Fruit fly (Drosophila melanogaster) whole organism, embryonic: Measurements from ENCODE around the gene hook.

Experiments
- CG10147 ChIP-seq: fragments of 200-800 bp; sonication (Bioruptor generic); optimal IDR thresholded peaks from 2 replicates; lab custom pipeline; 2019; ENCODE audit warnings: missing biosample characterization, mild to moderate bottlenecking, missing genetic modification characterization, moderate library complexity
- CG10209 ChIP-seq: fragments of 200-800 bp; sonication (Bioruptor generic); optimal IDR thresholded peaks from 3 replicates; lab custom pipeline; 2017; ENCODE audit warnings: missing biosample characterization, mild to moderate bottlenecking, missing genetic modification characterization, missing genetic modification reagents
- CG1024 ChIP-seq: fragments of 200-800 bp; sonication (Bioruptor generic); IDR thresholded peaks from 2 replicates; pipeline ENCODE4 v1.3.6; 2022; ENCODE audit warnings: missing biosample characterization, missing genetic modification characterization
- CG10274 ChIP-seq: fragments of 200-800 bp; sonication (Bioruptor generic); optimal IDR thresholded peaks from 3 replicates; lab custom pipeline; 2017; ENCODE audit warnings: missing biosample characterization, mild to moderate bottlenecking, missing genetic modification characterization
- CG10321 ChIP-seq: fragments of 200-800 bp; sonication (Bioruptor generic); IDR thresholded peaks from 2 replicates; pipeline ENCODE4 v1.3.6; 2022; ENCODE audit warnings: missing biosample characterization, missing genetic modification characterization
- CG10366 ChIP-seq: fragments of 200-800 bp; sonication (Bioruptor generic); IDR thresholded peaks from 2 replicates; pipeline ENCODE4 v1.3.6; 2022; ENCODE audit warnings: missing biosample characterization, missing genetic modification characterization
- CG11085 ChIP-seq: fragments of 200-800 bp; sonication (Bioruptor generic); IDR thresholded peaks from 2 replicates; pipeline ENCODE4 v1.3.6; 2022; ENCODE audit warnings: missing biosample characterization, missing genetic modification characterization
- CG12391 ChIP-seq: fragments of 200-800 bp; sonication (Bioruptor generic); optimal IDR thresholded peaks from 3 replicates; lab custom pipeline; 2018; ENCODE audit warnings: missing biosample characterization, mild to moderate bottlenecking, missing genetic modification characterization, moderate library complexity
- CG2875 ChIP-seq: fragments of 200-800 bp; sonication (Bioruptor generic); optimal IDR thresholded peaks from 2 replicates; lab custom pipeline; 2017; ENCODE audit warnings: missing biosample characterization, mild to moderate bottlenecking, missing genetic modification characterization, missing genetic modification reagents
- CG30020 ChIP-seq: fragments of 200-800 bp; optimal IDR thresholded peaks from 2 replicates; lab custom pipeline; 2019; ENCODE audit warnings: missing biosample characterization, mild to moderate bottlenecking, missing genetic modification characterization, moderate library complexity
- CG31365 ChIP-seq: fragments of 200-800 bp; sonication (Bioruptor generic); optimal IDR thresholded peaks from 2 replicates; lab custom pipeline; 2018; ENCODE audit warnings: missing biosample characterization, mild to moderate bottlenecking, missing genetic modification characterization
- CG31388 ChIP-seq: fragments of 200-800 bp; sonication (Bioruptor generic); optimal IDR thresholded peaks from 2 replicates; lab custom pipeline; 2016; ENCODE audit warnings: missing biosample characterization, missing genetic modification characterization
- CG43689 ChIP-seq: fragments of 200-800 bp; sonication (Bioruptor generic); IDR thresholded peaks from 2 replicates; pipeline ENCODE4 v1.3.6; 2022; ENCODE audit warnings: missing biosample characterization, missing genetic modification characterization
- CG5953 ChIP-seq: fragments of 200-800 bp; sonication (Bioruptor generic); IDR thresholded peaks from 2 replicates; pipeline ENCODE4 v1.3.6; 2022; ENCODE audit warnings: missing biosample characterization, missing genetic modification characterization
- CG7987 ChIP-seq: fragments of 200-800 bp; sonication (Bioruptor generic); optimal IDR thresholded peaks from 2 replicates; lab custom pipeline; 2018; ENCODE audit warnings: missing biosample characterization, mild to moderate bottlenecking, missing genetic modification characterization, moderate library complexity
- CG8281 ChIP-seq: fragments of 200-800 bp; sonication (Bioruptor generic); optimal IDR thresholded peaks from 2 replicates; lab custom pipeline; 2018; ENCODE audit warnings: missing biosample characterization, mild to moderate bottlenecking, missing genetic modification characterization, moderate library complexity
- D19B ChIP-seq: fragments of 200-800 bp; sonication (Bioruptor generic); optimal IDR thresholded peaks from 2 replicates; lab custom pipeline; 2017; ENCODE audit warnings: missing biosample characterization, mild to moderate bottlenecking, missing genetic modification characterization
- Dfd ChIP-seq, 2 experiments: fragments of >200 bp; optimal IDR thresholded peaks; 2 replicates each; lab custom pipeline; 2017; ENCODE audit warnings: missing biosample characterization in 2 of 2, missing genetic modification characterization in 2 of 2
- Doc2 ChIP-seq: fragments of 200-800 bp; sonication (Bioruptor generic); IDR thresholded peaks from 2 replicates; pipeline ENCODE4 v1.3.6; 2022; ENCODE audit warnings: missing biosample characterization, missing genetic modification characterization
- Gug ChIP-seq: fragments of 200-800 bp; sonication (Bioruptor generic); IDR thresholded peaks from 4 replicates; pipeline ENCODE4 v1.3.6; 2022; ENCODE audit warnings: missing biosample characterization, missing genetic modification characterization
- HHEX ChIP-seq: fragments of 200-800 bp; sonication (Bioruptor generic); optimal IDR thresholded peaks from 3 replicates; lab custom pipeline; 2017; ENCODE audit warnings: missing biosample characterization, mild to moderate bottlenecking, missing genetic modification characterization, missing genetic modification reagents
- Hand ChIP-seq: fragments of 200-800 bp; sonication (Bioruptor generic); optimal IDR thresholded peaks from 2 replicates; lab custom pipeline; 2017; ENCODE audit warnings: mild to moderate bottlenecking, missing biosample characterization, missing genetic modification reagents, missing genetic modification characterization
- Hmx ChIP-seq: fragments of 200-800 bp; sonication (Bioruptor generic); optimal IDR thresholded peaks from 2 replicates; lab custom pipeline; 2016; ENCODE audit warnings: missing biosample characterization, missing genetic modification characterization
- MESR4 ChIP-seq: fragments of 200-800 bp; sonication (Bioruptor generic); optimal IDR thresholded peaks from 2 replicates; lab custom pipeline; 2018; ENCODE audit warnings: missing biosample characterization, mild to moderate bottlenecking, missing genetic modification characterization, moderate library complexity
- Mrtf ChIP-seq: fragments of 200-800 bp; sonication (Bioruptor generic); IDR thresholded peaks from 3 replicates; pipeline ENCODE4 v1.3.6; 2022; ENCODE audit warnings: missing biosample characterization, missing genetic modification characterization
- NC2α ChIP-seq: fragments of 200-800 bp; sonication (Bioruptor generic); optimal IDR thresholded peaks from 2 replicates; lab custom pipeline; 2016; ENCODE audit warnings: missing biosample characterization, missing genetic modification characterization
- Side ChIP-seq: fragments of 200-800 bp; sonication (Bioruptor generic); optimal IDR thresholded peaks from 2 replicates; lab custom pipeline; 2016; ENCODE audit warnings: missing biosample characterization, missing genetic modification characterization
- Spps ChIP-seq: fragments of 200-800 bp; sonication (Bioruptor generic); optimal IDR thresholded peaks from 2 replicates; lab custom pipeline; 2018; ENCODE audit warnings: missing biosample characterization, mild to moderate bottlenecking, missing genetic modification characterization
- TFAM ChIP-seq: fragments of 200-800 bp; sonication (Bioruptor generic); optimal IDR thresholded peaks from 2 replicates; lab custom pipeline; 2017; ENCODE audit warnings: missing biosample characterization, missing genetic modification characterization, inconsistent platforms
- Vsx1 ChIP-seq: fragments of 200-800 bp; sonication (Bioruptor generic); optimal IDR thresholded peaks from 2 replicates; lab custom pipeline; 2017; ENCODE audit warnings: missing biosample characterization, mild to moderate bottlenecking, missing genetic modification characterization, missing genetic modification reagents
- abd-A ChIP-seq: fragments of 200-800 bp; sonication (Bioruptor generic); optimal IDR thresholded peaks from 3 replicates; lab custom pipeline; 2019; ENCODE audit warnings: missing biosample characterization, mild to moderate bottlenecking, missing genetic modification characterization, moderate library complexity
- chif ChIP-seq, 2 experiments: fragments of 200-800 bp; sonication (Bioruptor generic); optimal IDR thresholded peaks; 3 replicates each; lab custom pipeline; 2016; ENCODE audit warnings: missing biosample characterization in 2 of 2, missing genetic modification characterization in 2 of 2
- dati ChIP-seq: fragments of 200-800 bp; sonication (Bioruptor generic); IDR thresholded peaks from 2 replicates; pipeline ENCODE4 v1.3.6; 2022; ENCODE audit warnings: missing biosample characterization, missing genetic modification characterization
- dmrt11E ChIP-seq: fragments of 200-800 bp; sonication (Bioruptor generic); optimal IDR thresholded peaks from 3 replicates; lab custom pipeline; 2018; ENCODE audit warnings: missing biosample characterization, mild to moderate bottlenecking, missing genetic modification characterization, moderate library complexity
- eve ChIP-seq, 2 experiments: fragments of >200 bp; optimal IDR thresholded peaks; 2 replicates each; lab custom pipeline; 2017; ENCODE audit warnings: missing biosample characterization in 2 of 2, missing genetic modification characterization in 2 of 2
- gce ChIP-seq: fragments of 200-800 bp; sonication (Bioruptor generic); IDR thresholded peaks from 3 replicates; pipeline ENCODE4 v1.3.6; 2022; ENCODE audit warnings: missing biosample characterization, missing genetic modification characterization
- grn ChIP-seq: fragments of 200-800 bp; sonication (Bioruptor generic); optimal IDR thresholded peaks from 3 replicates; lab custom pipeline; 2017; ENCODE audit warnings: missing biosample characterization, missing genetic modification characterization
- ham ChIP-seq: fragments of 200-800 bp; sonication (Bioruptor generic); IDR thresholded peaks from 2 replicates; pipeline ENCODE4 v1.3.6; 2022; ENCODE audit warnings: missing biosample characterization, missing genetic modification characterization
- hbn ChIP-seq: fragments of 200-800 bp; sonication (Bioruptor generic); IDR thresholded peaks from 2 replicates; pipeline ENCODE4 v1.3.6; 2022; ENCODE audit warnings: missing biosample characterization, missing genetic modification characterization; ENCODE audit not compliant: partially characterized antibody
- hkb ChIP-seq, 2 experiments: fragments of 200-800 bp in 1 of 2; fragments of >200 bp in 1 of 2; sonication (Bioruptor generic) in 1 of 2; IDR thresholded peaks in 1 of 2; optimal IDR thresholded peaks in 1 of 2; 2 replicates each; pipeline versions ENCODE4 v1.3.6 to Lab custom; 2017 to 2022; ENCODE audit warnings: missing biosample characterization in 1 of 2, missing genetic modification characterization in 1 of 2
- hth ChIP-seq: fragments of >200 bp; optimal IDR thresholded peaks from 2 replicates; lab custom pipeline; 2017; ENCODE audit warnings: inconsistent platforms
- luna ChIP-seq: fragments of 200-800 bp; sonication (Bioruptor generic); optimal IDR thresholded peaks from 2 replicates; lab custom pipeline; 2016; ENCODE audit warnings: missing biosample characterization, missing genetic modification characterization
- onecut ChIP-seq: fragments of 200-800 bp; sonication (Bioruptor generic); IDR thresholded peaks from 2 replicates; pipeline ENCODE4 v1.3.6; 2022; ENCODE audit warnings: missing biosample characterization, missing genetic modification characterization
- pfk ChIP-seq: fragments of 200-800 bp; sonication (Bioruptor generic); optimal IDR thresholded peaks from 2 replicates; lab custom pipeline; 2018; ENCODE audit warnings: missing biosample characterization, mild to moderate bottlenecking, missing genetic modification characterization, moderate library complexity
- pho ChIP-seq: fragments of 200-800 bp; sonication (Bioruptor generic); optimal IDR thresholded peaks from 2 replicates; lab custom pipeline; 2016; ENCODE audit warnings: missing biosample characterization, missing genetic modification characterization
- sens-2 ChIP-seq: fragments of 200-800 bp; sonication (Bioruptor generic); IDR thresholded peaks from 2 replicates; pipeline ENCODE4 v1.3.6; 2022; ENCODE audit warnings: missing biosample characterization, missing genetic modification characterization
- seq ChIP-seq: fragments of 200-800 bp; sonication (Bioruptor generic); IDR thresholded peaks from 2 replicates; pipeline ENCODE4 v1.3.6; 2022; ENCODE audit warnings: missing biosample characterization, missing genetic modification characterization
- sima ChIP-seq: fragments of 200-800 bp; sonication (Bioruptor generic); optimal IDR thresholded peaks from 2 replicates; lab custom pipeline; 2016; ENCODE audit warnings: missing biosample characterization, missing genetic modification characterization
- sob ChIP-seq: fragments of 200-800 bp; sonication (Bioruptor generic); IDR thresholded peaks from 2 replicates; pipeline ENCODE4 v1.3.6; 2022; ENCODE audit warnings: missing biosample characterization, missing genetic modification characterization
- toy ChIP-seq: fragments of 200-800 bp; sonication (Bioruptor generic); IDR thresholded peaks from 2 replicates; pipeline ENCODE4 v1.3.6; 2022; ENCODE audit warnings: missing biosample characterization, missing genetic modification characterization
- unpg ChIP-seq: fragments of 200-800 bp; sonication (Bioruptor generic); optimal IDR thresholded peaks from 3 replicates; lab custom pipeline; 2018; ENCODE audit warnings: missing biosample characterization, mild to moderate bottlenecking, missing genetic modification characterization, moderate library complexity

The hook gene

dm6 chr2L:19053860-19054515 lies 20.7 kb upstream of the hook start, which contains the start of gene CG10492 (continued):
- TF ChIP-seq D19B (no peak), dati (GFP tag; lab: Robert Waterston, UW) (no peak), CG10209 (GFP tag; lab: Kevin White, UChicago) (no peak), luna (GFP tag; lab: Kevin White, UChicago) (no peak), ham (GFP tag; lab: Robert Waterston, UW) (no peak), dmrt11E (tag; lab: Kevin White, UChicago) (no peak), unpg (GFP tag; lab: Kevin White, UChicago) (no peak), eve (GFP tag; optimal IDR thresholded peaks at IDR 0.05; lab: Kevin White, UChicago) (no peak), grn (GFP tag; lab: Kevin White, UChicago) (no peak), CG31365 (tag; lab: Kevin White, UChicago) (no peak), onecut (GFP tag; lab: Robert Waterston, UW) (no peak), CG8281 (tag; lab: Kevin White, UChicago) (no peak), CG2875 (GFP tag; lab: Kevin White, UChicago) (no peak), hkb (optimal IDR thresholded peaks at IDR 0.05; lab: Kevin White, UChicago) (peak; percentile 73), hkb (GFP tag; IDR thresholded peaks at IDR 0.05; lab: Robert Waterston, UW) (no peak), TFAM (GFP tag; lab: Kevin White, UChicago) (no peak), chif (GFP tag; optimal IDR thresholded peaks at IDR 0.05; lab: Kevin White, UChicago) (no peak), CG10366 (no peak), hth (lab: Kevin White, UChicago) (no peak), CG30020 (tag; lab: Kevin White, UChicago) (peak; percentile 49), Mrtf (GFP tag; lab: Robert Waterston, UW) (no peak), HHEX (GFP tag; lab: Kevin White, UChicago) (no peak), Spps (tag; lab: Kevin White, UChicago) (no peak), CG43689 (GFP tag; lab: Robert Waterston, UW) (no peak), sima (GFP tag; lab: Kevin White, UChicago) (no peak), CG10147 (GFP tag; lab: Kevin White, UChicago) (no peak), seq (no peak), NC2α (GFP tag; lab: Kevin White, UChicago) (no peak), MESR4 (GFP tag; lab: Kevin White, UChicago) (peak; percentile 92), pfk (GFP tag; lab: Kevin White, UChicago) (no peak), Vsx1 (no peak), Hmx (no peak), Side (GFP tag; lab: Kevin White, UChicago) (no peak), Hand (GFP tag; lab: Kevin White, UChicago) (no peak), pho (GFP tag; lab: Kevin White, UChicago) (no peak), CG7987 (GFP tag; lab: Kevin White, UChicago) (no peak), CG1024 (GFP tag; lab: Robert Waterston, UW) (no peak), CG10321 (no peak), CG5953 (GFP tag; lab: Robert Waterston, UW) (no peak), sens-2 (no peak), sob (no peak), Gug (no peak), Doc2 (no peak), toy (GFP tag; lab: Robert Waterston, UW) (no peak), abd-A (tag; lab: Kevin White, UChicago) (no peak), hbn (GFP tag; lab: Robert Waterston, UW) (no peak), gce (GFP tag; lab: Robert Waterston, UW) (no peak), CG31388 (GFP tag; lab: Kevin White, UChicago) (no peak), CG11085 (no peak), CG12391 (tag; lab: Kevin White, UChicago) (peak; percentile 7), Dfd (GFP tag; optimal IDR thresholded peaks at IDR 0.05; lab: Kevin White, UChicago) (no peak), CG10274 (GFP tag; lab: Kevin White, UChicago) (no peak)
